Worm (Caenorhabditis elegans) whole organism, midembryonic: ENCODE data around the gene mak-1.

Experiments used
- flt-1 ChIP-seq: fragments of 200-800 bp; sonication (Bioruptor generic); IDR thresholded peaks from 2 replicates; pipeline ENCODE4 v1.3.6; 2022; ENCODE audit warnings: missing genetic modification characterization, missing compliant biosample characterization
- klf-2 ChIP-seq: fragments of 200-800 bp; sonication (Bioruptor generic); conservative IDR thresholded peaks from 2 replicates; pipeline ENCODE4 v1.3.6; 2022; ENCODE audit warnings: missing genetic modification reagents, missing genetic modification characterization, missing compliant biosample characterization
- tab-1 ChIP-seq: fragments of 200-800 bp; sonication (Bioruptor generic); IDR thresholded peaks from 2 replicates; pipeline ENCODE4 v1.3.6; 2022; ENCODE audit warnings: missing genetic modification characterization, missing compliant biosample characterization
- ztf-23 ChIP-seq: fragments of 200-800 bp; sonication (Bioruptor generic); IDR thresholded peaks from 2 replicates; pipeline ENCODE4 v1.3.6; 2022; ENCODE audit warnings: missing genetic modification reagents, missing genetic modification characterization, missing compliant biosample characterization
- ztf-29 ChIP-seq: fragments of 200-800 bp; sonication (Bioruptor generic); IDR thresholded peaks from 2 replicates; pipeline ENCODE4 v1.3.6; 2022; ENCODE audit warnings: missing genetic modification reagents, missing genetic modification characterization, missing compliant biosample characterization

ce11 chrII:8795227-8795626 lies 51.4 kb downstream of the mak-1 start:
- TF ChIP-seq ztf-23 (GFP tag; lab: Robert Waterston, UW): no peak
- TF ChIP-seq tab-1: no peak
- no peak for TF ChIP-seq flt-1 (GFP tag; lab: Robert Waterston, UW)
- TF ChIP-seq klf-2 (GFP tag; lab: Robert Waterston, UW): no peak
- no peak for TF ChIP-seq ztf-29 (GFP tag; lab: Robert Waterston, UW)
